Worm (Caenorhabditis elegans) whole organism, young adult: ENCODE data around the gene srh-288.

ENCODE experiments used
- B0019.2 ChIP-seq: fragments of 200-800 bp; sonication (Bioruptor generic); conservative IDR thresholded peaks from 2 replicates; pipeline ENCODE4 v1.3.6; 2022; ENCODE audit warnings: missing genetic modification reagents, missing genetic modification characterization, missing compliant biosample characterization
- B0035.1 ChIP-seq: sonication (generic microtip); optimal IDR thresholded peaks from 2 replicates; lab custom pipeline; 2016; ENCODE audit warnings: missing genetic modification characterization, mild to moderate bottlenecking, missing compliant biosample characterization, missing genotype, missing genetic modification reagents
- D2030.7 ChIP-seq: fragments of 200-800 bp; sonication (Bioruptor generic); IDR thresholded peaks from 2 replicates; pipeline ENCODE4 v1.3.6; 2022; ENCODE audit warnings: missing genetic modification reagents, missing genetic modification characterization, missing compliant biosample characterization
- F10E7.11 ChIP-seq: sonication (generic microtip); optimal IDR thresholded peaks from 2 replicates; lab custom pipeline; 2017; ENCODE audit warnings: mild to moderate bottlenecking, missing genetic modification characterization, moderate library complexity, missing compliant biosample characterization
- F22D6.2 ChIP-seq: sonication (generic microtip); optimal IDR thresholded peaks from 2 replicates; lab custom pipeline; 2016; ENCODE audit warnings: mild to moderate bottlenecking, missing genetic modification characterization, missing compliant biosample characterization
- F33H1.4 ChIP-seq: fragments of 200-800 bp; sonication (Bioruptor generic); IDR thresholded peaks from 2 replicates; pipeline ENCODE4 v1.3.6; 2022; ENCODE audit warnings: missing genetic modification reagents, missing genetic modification characterization, missing compliant biosample characterization
- F37B4.10 ChIP-seq: fragments of 200-800 bp; sonication (Bioruptor generic); IDR thresholded peaks from 2 replicates; pipeline ENCODE4 v1.3.6; 2022; ENCODE audit warnings: missing genetic modification characterization, missing compliant biosample characterization
- F55B11.4 ChIP-seq: sonication (generic microtip); optimal IDR thresholded peaks from 2 replicates; lab custom pipeline; 2016; ENCODE audit warnings: missing compliant biosample characterization, missing genetic modification characterization, borderline replicate concordance; ENCODE audit not compliant: insufficient read depth
- F57C9.4 ChIP-seq: sonication (generic microtip); optimal IDR thresholded peaks from 2 replicates; lab custom pipeline; 2017; ENCODE audit warnings: mild to moderate bottlenecking, missing genetic modification characterization, missing compliant biosample characterization
- K12H6.12 ChIP-seq: fragments of 200-800 bp; sonication (Bioruptor generic); optimal IDR thresholded peaks from 2 replicates; lab custom pipeline; 2018; ENCODE audit warnings: mild to moderate bottlenecking, missing genetic modification characterization, missing compliant biosample characterization
- T07F8.4 ChIP-seq: sonication (generic microtip); optimal IDR thresholded peaks from 2 replicates; lab custom pipeline; 2016; ENCODE audit warnings: mild to moderate bottlenecking, missing genetic modification characterization, moderate library complexity, missing compliant biosample characterization
- Y53G8AR.9 ChIP-seq: fragments of 200-800 bp; sonication (Bioruptor generic); conservative IDR thresholded peaks from 2 replicates; pipeline ENCODE4 v1.3.6; 2022; ENCODE audit warnings: missing genetic modification reagents, missing genetic modification characterization, missing compliant biosample characterization
- attf-3 ChIP-seq: fragments of 200-800 bp; sonication (Bioruptor generic); conservative IDR thresholded peaks from 2 replicates; pipeline ENCODE4 v1.3.6; 2022; ENCODE audit warnings: missing genetic modification reagents, missing genetic modification characterization, missing compliant biosample characterization
- ceh-100 ChIP-seq: fragments of 200-800 bp; sonication (Bioruptor generic); IDR thresholded peaks from 2 replicates; pipeline ENCODE4 v1.3.6; 2022; ENCODE audit warnings: missing genetic modification reagents, missing genetic modification characterization, missing compliant biosample characterization
- ceh-27 ChIP-seq: fragments of 200-800 bp; sonication (Bioruptor generic); optimal IDR thresholded peaks from 2 replicates; lab custom pipeline; 2018; ENCODE audit warnings: mild to moderate bottlenecking, missing genetic modification characterization, moderate library complexity, missing compliant biosample characterization
- ceh-40 ChIP-seq: fragments of 200-800 bp; sonication (Bioruptor generic); IDR thresholded peaks from 2 replicates; pipeline ENCODE4 v1.3.6; 2022; ENCODE audit warnings: missing genetic modification characterization, missing compliant biosample characterization
- die-1 ChIP-seq: sonication (generic microtip); optimal IDR thresholded peaks from 2 replicates; lab custom pipeline; 2016; ENCODE audit warnings: missing genotype, mild to moderate bottlenecking, missing genetic modification characterization, missing compliant biosample characterization
- dox-1 ChIP-seq: fragments of 200-800 bp; sonication (Bioruptor generic); IDR thresholded peaks from 2 replicates; pipeline ENCODE4 v1.3.6; 2022; ENCODE audit warnings: missing genetic modification reagents, missing genetic modification characterization, missing compliant biosample characterization
- dpff-1 ChIP-seq: sonication (generic microtip); optimal IDR thresholded peaks from 2 replicates; lab custom pipeline; 2017; ENCODE audit warnings: mild to moderate bottlenecking, missing genetic modification characterization, missing compliant biosample characterization
- efl-1 ChIP-seq: fragments of 150-350 bp; optimal IDR thresholded peaks from 2 replicates; lab custom pipeline; 2014; ENCODE audit warnings: missing biosample characterization, missing genetic modification reagents, missing genetic modification characterization
- egl-18 ChIP-seq: fragments of 200-800 bp; sonication (Bioruptor generic); IDR thresholded peaks from 2 replicates; pipeline ENCODE4 v1.3.6; 2022; ENCODE audit warnings: missing genetic modification reagents, missing genetic modification characterization, missing compliant biosample characterization
- egrh-3 ChIP-seq: fragments of 200-800 bp; sonication (Bioruptor generic); IDR thresholded peaks from 2 replicates; pipeline ENCODE4 v1.3.6; 2022; ENCODE audit warnings: missing genetic modification reagents, missing genetic modification characterization, missing compliant biosample characterization
- gei-17 ChIP-seq: fragments of 200-800 bp; sonication (Bioruptor generic); optimal IDR thresholded peaks from 2 replicates; lab custom pipeline; 2018; ENCODE audit warnings: mild to moderate bottlenecking, missing genetic modification characterization, missing compliant biosample characterization
- hsf-1 ChIP-seq: fragments of 200-800 bp; sonication (Bioruptor generic); IDR thresholded peaks from 2 replicates; pipeline ENCODE4 v1.3.6; 2022; ENCODE audit warnings: missing genetic modification reagents, missing genetic modification characterization, missing compliant biosample characterization
- lag-1 ChIP-seq: fragments of 200-800 bp; sonication (Bioruptor generic); IDR thresholded peaks from 2 replicates; pipeline ENCODE4 v1.3.6; 2022; ENCODE audit warnings: missing genetic modification reagents, missing genetic modification characterization, missing compliant biosample characterization
- lin-26 ChIP-seq: fragments of 200-800 bp; sonication (Bioruptor generic); IDR thresholded peaks from 2 replicates; pipeline ENCODE4 v1.3.6; 2022; ENCODE audit warnings: missing genetic modification reagents, missing genetic modification characterization, missing compliant biosample characterization
- lin-35 ChIP-seq, 3 experiments: fragments of 150-350 bp in 2 of 3; sonication (generic microtip) in 1 of 3; optimal IDR thresholded peaks; 2 replicates each; lab custom pipeline; 2014 to 2018; ENCODE audit warnings: missing biosample characterization in 3 of 3, missing genetic modification characterization in 3 of 3, missing genetic modification reagents in 3 of 3
- madf-3 ChIP-seq: fragments of 200-800 bp; sonication (Bioruptor generic); IDR thresholded peaks from 2 replicates; pipeline ENCODE4 v1.3.6; 2022; ENCODE audit warnings: missing genetic modification reagents, missing genetic modification characterization, missing compliant biosample characterization
- madf-6 ChIP-seq: fragments of 200-800 bp; sonication (Bioruptor generic); IDR thresholded peaks from 2 replicates; pipeline ENCODE4 v1.3.6; 2022; ENCODE audit warnings: missing genetic modification reagents, missing genetic modification characterization, missing compliant biosample characterization
- madf-8 ChIP-seq: fragments of 200-800 bp; sonication (Bioruptor generic); conservative IDR thresholded peaks from 2 replicates; pipeline ENCODE4 v1.3.6; 2022; ENCODE audit warnings: missing genetic modification reagents, missing genetic modification characterization, missing compliant biosample characterization
- mel-28 ChIP-seq: sonication (generic microtip); optimal IDR thresholded peaks from 2 replicates; lab custom pipeline; 2016; ENCODE audit warnings: borderline replicate concordance, mild to moderate bottlenecking, missing genetic modification characterization, missing compliant biosample characterization
- mes-4 ChIP-seq: sonication (generic microtip); optimal IDR thresholded peaks from 2 replicates; lab custom pipeline; 2016; ENCODE audit warnings: missing genotype, missing genetic modification characterization, missing compliant biosample characterization
- nhr-120 ChIP-seq: fragments of 200-800 bp; sonication (Bioruptor generic); IDR thresholded peaks from 2 replicates; pipeline ENCODE4 v1.3.6; 2022; ENCODE audit warnings: missing genetic modification characterization, missing compliant biosample characterization
- repo-1 ChIP-seq: sonication (generic microtip); optimal IDR thresholded peaks from 2 replicates; lab custom pipeline; 2017; ENCODE audit warnings: mild to moderate bottlenecking, missing genetic modification characterization, missing compliant biosample characterization
- rpc-1 ChIP-seq, 2 experiments: fragments of 150-350 bp in 1 of 2; sonication (generic microtip) in 1 of 2; optimal IDR thresholded peaks; 2 replicates each; lab custom pipeline; 2014 to 2018; ENCODE audit warnings: missing biosample characterization in 1 of 2, missing genetic modification characterization in 1 of 2, missing genetic modification reagents in 1 of 2, missing genotype in 1 of 2
- sdz-38 ChIP-seq: sonication (generic microtip); optimal IDR thresholded peaks from 2 replicates; lab custom pipeline; 2016; ENCODE audit warnings: missing genotype, missing genetic modification characterization, missing compliant biosample characterization
- snpc-1.3 ChIP-seq: sonication (generic microtip); optimal IDR thresholded peaks from 2 replicates; lab custom pipeline; 2017; ENCODE audit warnings: missing genetic modification characterization, mild to moderate bottlenecking, missing compliant biosample characterization, antibody characterized with exemption, moderate library complexity, missing genotype, missing genetic modification reagents; ENCODE audit not compliant: insufficient read depth
- sptf-2 ChIP-seq: fragments of 200-800 bp; sonication (Bioruptor generic); optimal IDR thresholded peaks from 2 replicates; lab custom pipeline; 2018; ENCODE audit warnings: mild to moderate bottlenecking, missing genetic modification characterization, missing compliant biosample characterization
- tbp1 ChIP-seq: fragments of 200-800 bp; sonication (Bioruptor generic); optimal IDR thresholded peaks from 2 replicates; lab custom pipeline; 2018; ENCODE audit warnings: mild to moderate bottlenecking, missing genetic modification characterization, missing compliant biosample characterization
- tbx-9 ChIP-seq: sonication (generic microtip); optimal IDR thresholded peaks from 2 replicates; lab custom pipeline; 2016; ENCODE audit warnings: borderline replicate concordance, missing genetic modification characterization, inconsistent platforms, missing compliant biosample characterization
- tlf-1 ChIP-seq: fragments of 200-800 bp; sonication (Bioruptor generic); optimal IDR thresholded peaks from 2 replicates; lab custom pipeline; 2018; ENCODE audit warnings: mild to moderate bottlenecking, missing genetic modification characterization, missing compliant biosample characterization
- unc-62 ChIP-seq: fragments of 150-350 bp; optimal IDR thresholded peaks from 2 replicates; lab custom pipeline; 2014; ENCODE audit warnings: missing biosample characterization, missing genetic modification reagents, missing genetic modification characterization
- zim-3 ChIP-seq: sonication (generic microtip); optimal IDR thresholded peaks from 2 replicates; lab custom pipeline; 2017; ENCODE audit warnings: mild to moderate bottlenecking, missing genetic modification characterization, moderate library complexity, missing compliant biosample characterization
- ztf-18 ChIP-seq: sonication (generic microtip); optimal IDR thresholded peaks from 2 replicates; lab custom pipeline; 2016; ENCODE audit warnings: missing genotype, mild to moderate bottlenecking, missing genetic modification characterization, missing compliant biosample characterization
- ztf-26 ChIP-seq: sonication (generic microtip); optimal IDR thresholded peaks from 2 replicates; lab custom pipeline; 2017; ENCODE audit warnings: missing genetic modification characterization, missing compliant biosample characterization

The srh-288 gene

DNA sequence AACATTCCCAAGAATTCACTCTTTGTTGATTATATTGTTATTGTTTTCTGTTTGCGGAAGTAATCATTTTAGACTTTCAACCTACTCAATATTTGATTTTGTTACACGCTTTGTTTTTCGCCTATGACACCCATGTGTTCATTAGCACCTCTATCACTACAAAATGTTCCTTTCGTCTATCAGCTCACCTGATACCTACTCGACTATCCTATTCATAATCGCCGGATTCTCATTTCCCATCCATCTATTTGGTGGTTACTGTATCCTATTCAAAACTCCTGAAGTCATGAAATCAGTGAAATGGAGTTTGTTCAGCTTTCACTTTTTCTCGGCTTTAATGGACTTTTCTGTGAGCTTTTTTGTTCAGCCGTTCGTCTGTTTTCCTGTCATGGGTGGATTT is 9.8 kb upstream of the srh-288 start, which contains the start of gene srh-291:
srh-291 (plus strand) TSS at position 301 of the 400 bp plus-strand sequence.
- no peak for TF ChIP-seq F33H1.4
- TF ChIP-seq rpc-1 (optimal IDR thresholded peaks at IDR 0.05; lab: Kevin White, UChicago) = no peak
- TF ChIP-seq rpc-1 (tag; optimal IDR thresholded peaks at IDR 0.05; lab: Kevin White, UChicago) = no peak
- TF ChIP-seq F57C9.4 (tag; lab: Kevin White, UChicago) = no peak
- TF ChIP-seq efl-1 (GFP tag; lab: Kevin White, UChicago) = no peak
- TF ChIP-seq gei-17 = no peak
- TF ChIP-seq ztf-18 (tag; lab: Kevin White, UChicago) = no peak
- TF ChIP-seq repo-1 (tag; lab: Kevin White, UChicago) = no peak
- TF ChIP-seq F10E7.11 = no peak
- no peak for TF ChIP-seq snpc-1.3 (tag; lab: Kevin White, UChicago)
- TF ChIP-seq ztf-26 (tag; lab: Kevin White, UChicago) = no peak
- no peak for TF ChIP-seq tbx-9
- TF ChIP-seq T07F8.4 (tag; lab: Kevin White, UChicago) = no peak
- no peak for TF ChIP-seq lag-1 (GFP tag; lab: Robert Waterston, UW)
- no peak for TF ChIP-seq K12H6.12
- TF ChIP-seq nhr-120 (GFP tag; lab: Robert Waterston, UW) = no peak
- no peak for TF ChIP-seq F22D6.2
- no peak for TF ChIP-seq madf-8
- TF ChIP-seq Y53G8AR.9 (GFP tag; lab: Robert Waterston, UW) = no peak
- no peak for TF ChIP-seq mes-4
- no peak for TF ChIP-seq hsf-1 (GFP tag; lab: Robert Waterston, UW)
- TF ChIP-seq, all 124 proteins: peak for 0

DNA sequence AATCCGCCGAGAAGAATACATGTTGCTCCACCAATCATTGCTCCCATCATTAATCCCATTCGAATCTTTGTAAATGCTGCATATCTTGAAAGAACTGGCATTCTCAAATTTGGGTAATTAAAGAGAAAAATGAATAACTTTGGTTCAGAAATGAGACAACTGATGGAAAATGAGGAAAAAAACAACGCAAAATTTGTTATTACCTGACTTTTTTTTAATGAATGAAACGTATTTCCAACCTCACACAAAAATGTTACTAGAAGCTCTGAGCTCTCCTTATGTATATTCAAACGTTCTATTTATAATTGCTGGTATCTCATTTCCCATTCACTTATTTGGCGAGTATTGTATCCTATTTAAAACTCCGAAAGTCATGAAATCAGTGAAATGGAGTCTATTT is 7.0 kb upstream of the srh-288 start, which contains the start of the genes Y94A7B.11 and srh-292:
Y94A7B.11 (minus strand) TSS at position 101 of the 400 bp plus-strand sequence.
srh-292 (plus strand) TSS at position 251 of the 400 bp plus-strand sequence.
- TF ChIP-seq lin-26 (GFP tag; lab: Robert Waterston, UW) (no peak), sdz-38 (tag; lab: Kevin White, UChicago) (no peak), gei-17 (no peak), repo-1 (tag; lab: Kevin White, UChicago) (no peak), mel-28 (tag; lab: Kevin White, UChicago) (no peak), F37B4.10 (GFP tag; lab: Robert Waterston, UW) (no peak), zim-3 (tag; lab: Kevin White, UChicago) (no peak), ceh-100 (GFP tag; lab: Robert Waterston, UW) (no peak), hsf-1 (GFP tag; lab: Robert Waterston, UW) (no peak), tbp1 (GFP tag; lab: Kevin White, UChicago) (no peak), egl-18 (GFP tag; lab: Robert Waterston, UW) (no peak), madf-3 (no peak), attf-3 (GFP tag; lab: Robert Waterston, UW) (no peak), lin-35 (GFP tag; optimal IDR thresholded peaks at IDR 0.05; lab: Kevin White, UChicago) (no peak), D2030.7 (GFP tag; lab: Robert Waterston, UW) (no peak), B0035.1 (no peak), F55B11.4 (tag; lab: Kevin White, UChicago) (no peak), B0019.2 (GFP tag; lab: Robert Waterston, UW) (no peak), nhr-120 (GFP tag; lab: Robert Waterston, UW) (no peak)

DNA sequence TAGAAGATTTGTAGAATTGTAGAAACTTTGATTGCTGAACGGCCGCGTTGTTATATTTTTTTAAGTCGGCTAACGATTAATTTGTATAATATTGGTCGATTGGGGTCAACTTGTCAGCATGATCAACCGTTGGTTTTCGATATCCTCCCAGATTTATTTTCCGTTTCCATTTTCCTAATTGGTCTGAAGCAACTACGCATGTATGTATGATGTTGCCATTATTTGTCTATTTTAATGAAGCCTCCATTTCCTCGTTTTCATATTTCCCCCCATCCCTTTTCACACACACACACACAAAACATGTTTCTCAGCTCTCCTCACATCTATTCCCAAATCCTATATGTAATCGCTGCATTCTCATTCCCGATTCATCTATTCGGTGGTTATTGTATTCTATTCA is 5.0 kb upstream of the srh-288 start, which contains the start of gene srh-287:
srh-287 (plus strand) TSS at position 301 of the 400 bp plus-strand sequence.
- TF ChIP-seq madf-8 (no peak), ceh-40 (GFP tag; lab: Robert Waterston, UW) (no peak), madf-6 (no peak), mes-4 (no peak), tlf-1 (GFP tag; lab: Kevin White, UChicago) (no peak), die-1 (tag; lab: Kevin White, UChicago) (no peak), ceh-27 (GFP tag; lab: Kevin White, UChicago) (no peak), dox-1 (GFP tag; lab: Robert Waterston, UW) (no peak), unc-62 (GFP tag; lab: Kevin White, UChicago) (no peak), egrh-3 (no peak), dpff-1 (tag; lab: Kevin White, UChicago) (no peak), sptf-2 (GFP tag; lab: Kevin White, UChicago) (no peak)
